Worm (Caenorhabditis elegans) whole organism, L4 larva: ENCODE data around the gene nhx-9.

Experiments used
- F10B5.3 ChIP-seq: sonication (generic microtip); optimal IDR thresholded peaks from 2 replicates; lab custom pipeline; 2016; ENCODE audit warnings: mild to moderate bottlenecking, missing genetic modification characterization, missing compliant biosample characterization
- F26F4.8 ChIP-seq: fragments of 200-800 bp; sonication (Bioruptor generic); conservative IDR thresholded peaks from 2 replicates; pipeline ENCODE4 v1.3.6; 2022; ENCODE audit warnings: missing genetic modification characterization, missing compliant biosample characterization
- T20F7.1 ChIP-seq: fragments of 200-800 bp; sonication (Bioruptor generic); optimal IDR thresholded peaks from 2 replicates; lab custom pipeline; 2018; ENCODE audit warnings: mild to moderate bottlenecking, missing genetic modification characterization, missing compliant biosample characterization
- T26A8.4 ChIP-seq: fragments of 200-800 bp; sonication (Bioruptor generic); IDR thresholded peaks from 2 replicates; pipeline ENCODE4 v1.3.6; 2022; ENCODE audit warnings: missing genetic modification characterization, missing compliant biosample characterization
- ZK337.2 ChIP-seq: fragments of 200-800 bp; sonication (Bioruptor generic); IDR thresholded peaks from 2 replicates; pipeline ENCODE4 v1.3.6; 2022; ENCODE audit warnings: missing genetic modification reagents, missing genetic modification characterization, missing compliant biosample characterization
- aha-1 ChIP-seq: fragments of 150-350 bp; peaks from one replicate; lab custom pipeline; 2014; ENCODE audit warnings: missing biosample characterization, missing genetic modification characterization
- ama-1 ChIP-seq: fragments of 150-350 bp; optimal IDR thresholded peaks from 2 replicates; lab custom pipeline; 2014; ENCODE audit warnings: inconsistent platforms, mixed read lengths
- arid-1 ChIP-seq: fragments of 200-800 bp; sonication (Bioruptor generic); conservative IDR thresholded peaks from 2 replicates; pipeline ENCODE4 v1.3.6; 2022; ENCODE audit warnings: missing genetic modification reagents, missing genetic modification characterization, missing compliant biosample characterization
- attf-4 ChIP-seq: sonication (generic microtip); optimal IDR thresholded peaks from 3 replicates; lab custom pipeline; 2017; ENCODE audit warnings: missing biosample characterization, missing genetic modification characterization
- ceh-28 ChIP-seq: fragments of 150-350 bp; optimal IDR thresholded peaks from 2 replicates; lab custom pipeline; 2014; ENCODE audit warnings: missing biosample characterization, missing genetic modification reagents, missing genetic modification characterization
- ceh-44 ChIP-seq: fragments of 200-800 bp; sonication (Bioruptor generic); IDR thresholded peaks from 2 replicates; pipeline ENCODE4 v1.3.6; 2022; ENCODE audit warnings: missing genetic modification reagents, missing genetic modification characterization, missing compliant biosample characterization
- ceh-62 ChIP-seq: sonication (generic microtip); optimal IDR thresholded peaks from 2 replicates; lab custom pipeline; 2017; ENCODE audit warnings: missing biosample characterization, missing genetic modification characterization
- ceh-82 ChIP-seq: sonication (generic microtip); optimal IDR thresholded peaks from 2 replicates; lab custom pipeline; 2017; ENCODE audit warnings: missing biosample characterization, missing genetic modification characterization
- ces-1 ChIP-seq: fragments of 150-350 bp; sonication (generic microtip); optimal IDR thresholded peaks from 4 replicates; lab custom pipeline; 2014; ENCODE audit warnings: missing biosample characterization, missing genetic modification reagents, missing genetic modification characterization
- daf-8 ChIP-seq: fragments of 200-800 bp; sonication (Bioruptor generic); IDR thresholded peaks from 2 replicates; pipeline ENCODE4 v1.3.6; 2022; ENCODE audit warnings: missing genetic modification characterization, missing compliant biosample characterization
- dmd-8 ChIP-seq: fragments of 200-800 bp; sonication (Bioruptor generic); IDR thresholded peaks from 2 replicates; pipeline ENCODE4 v1.3.6; 2022; ENCODE audit warnings: missing genetic modification characterization, missing compliant biosample characterization
- dpl-1 ChIP-seq: fragments of 150-350 bp; optimal IDR thresholded peaks from 2 replicates; lab custom pipeline; 2014; ENCODE audit warnings: missing biosample characterization, missing genetic modification reagents, missing genetic modification characterization
- duxl-1 ChIP-seq: sonication (generic microtip); optimal IDR thresholded peaks from 2 replicates; lab custom pipeline; 2016; ENCODE audit warnings: mild to moderate bottlenecking, missing genetic modification characterization, moderate library complexity, missing compliant biosample characterization; ENCODE audit not compliant: poor library complexity
- dve-1 ChIP-seq: sonication (generic microtip); optimal IDR thresholded peaks from 2 replicates; lab custom pipeline; 2017; ENCODE audit warnings: antibody characterized with exemption, mild to moderate bottlenecking, missing genetic modification characterization, missing compliant biosample characterization; ENCODE audit not compliant: insufficient read depth
- egl-27 ChIP-seq: sonication (generic microtip); optimal IDR thresholded peaks from 3 replicates; lab custom pipeline; 2017; ENCODE audit warnings: missing biosample characterization, missing genetic modification reagents, missing genetic modification characterization
- egl-43 ChIP-seq: fragments of 200-800 bp; sonication (Bioruptor generic); IDR thresholded peaks from 2 replicates; pipeline ENCODE4 v1.3.6; 2022; ENCODE audit warnings: missing genetic modification reagents, missing genetic modification characterization, missing compliant biosample characterization
- fkh-10 ChIP-seq: fragments of 150-350 bp; optimal IDR thresholded peaks from 2 replicates; lab custom pipeline; 2014; ENCODE audit warnings: missing biosample characterization, missing genetic modification reagents, missing genetic modification characterization
- fos-1 ChIP-seq: fragments of 150-350 bp; optimal IDR thresholded peaks from 2 replicates; lab custom pipeline; 2014; ENCODE audit warnings: missing biosample characterization, missing genetic modification characterization
- gei-8 ChIP-seq: fragments of 200-800 bp; sonication (Bioruptor generic); optimal IDR thresholded peaks from 2 replicates; lab custom pipeline; 2018; ENCODE audit warnings: mild to moderate bottlenecking, missing genetic modification characterization, missing compliant biosample characterization
- hif-1 ChIP-seq, 2 experiments: sonication (generic microtip); optimal IDR thresholded peaks; 2 replicates each; lab custom pipeline; 2016 to 2017; ENCODE audit warnings: missing compliant biosample characterization in 2 of 2, missing genetic modification characterization in 2 of 2, missing genetic modification reagents in 2 of 2, missing genotype in 2 of 2, mild to moderate bottlenecking in 1 of 2
- hlh-30 ChIP-seq: sonication (generic microtip); optimal IDR thresholded peaks from 2 replicates; lab custom pipeline; 2017; ENCODE audit warnings: antibody characterized with exemption, mild to moderate bottlenecking, missing genetic modification characterization, missing compliant biosample characterization; ENCODE audit not compliant: insufficient read depth
- lim-7 ChIP-seq: fragments of 200-800 bp; sonication (Bioruptor generic); IDR thresholded peaks from 2 replicates; pipeline ENCODE4 v1.3.6; 2022; ENCODE audit warnings: missing genetic modification characterization, missing compliant biosample characterization
- lin-15B ChIP-seq: fragments of 150-350 bp; sonication (generic microtip); optimal IDR thresholded peaks from 3 replicates; lab custom pipeline; 2014; ENCODE audit warnings: missing biosample characterization, missing genetic modification characterization
- lin-29 ChIP-seq: fragments of 200-800 bp; sonication (Bioruptor generic); IDR thresholded peaks from 2 replicates; pipeline ENCODE4 v1.3.6; 2022; ENCODE audit warnings: missing genetic modification reagents, missing genetic modification characterization, missing compliant biosample characterization
- madf-9 ChIP-seq: fragments of 200-800 bp; sonication (Bioruptor generic); conservative IDR thresholded peaks from 2 replicates; pipeline ENCODE4 v1.3.6; 2022; ENCODE audit warnings: missing genetic modification reagents, missing genetic modification characterization, missing compliant biosample characterization
- mep-1 ChIP-seq: fragments of 150-350 bp; sonication (generic microtip); optimal IDR thresholded peaks from 3 replicates; lab custom pipeline; 2014; ENCODE audit warnings: missing biosample characterization, missing genetic modification characterization
- mxl-2 ChIP-seq: fragments of 200-800 bp; sonication (Bioruptor generic); conservative IDR thresholded peaks from 2 replicates; pipeline ENCODE4 v1.3.6; 2022; ENCODE audit warnings: missing genetic modification reagents, missing genetic modification characterization, missing compliant biosample characterization
- mxl-3 ChIP-seq: fragments of 200-800 bp; sonication (Bioruptor generic); optimal IDR thresholded peaks from 2 replicates; lab custom pipeline; 2018; ENCODE audit warnings: mild to moderate bottlenecking, missing genetic modification characterization, missing compliant biosample characterization
- nhr-102 ChIP-seq: sonication (generic microtip); optimal IDR thresholded peaks from 2 replicates; lab custom pipeline; 2016; ENCODE audit warnings: mild to moderate bottlenecking, missing genetic modification characterization, moderate library complexity, missing compliant biosample characterization
- nhr-11 ChIP-seq: fragments of 150-350 bp; optimal IDR thresholded peaks from 2 replicates; lab custom pipeline; 2014; ENCODE audit warnings: missing biosample characterization, missing genetic modification characterization
- nhr-111 ChIP-seq: fragments of 200-800 bp; sonication (Bioruptor generic); optimal IDR thresholded peaks from 2 replicates; lab custom pipeline; 2018; ENCODE audit warnings: mild to moderate bottlenecking, missing genetic modification characterization, missing compliant biosample characterization
- nhr-237 ChIP-seq: sonication (generic microtip); optimal IDR thresholded peaks from 2 replicates; lab custom pipeline; 2017; ENCODE audit warnings: missing biosample characterization, missing genetic modification characterization
- nhr-25 ChIP-seq: sonication (generic microtip); optimal IDR thresholded peaks from 2 replicates; lab custom pipeline; 2017; ENCODE audit warnings: missing genetic modification characterization, mild to moderate bottlenecking, missing compliant biosample characterization, antibody characterized with exemption, moderate library complexity, borderline replicate concordance; ENCODE audit not compliant: insufficient read depth
- nhr-28 ChIP-seq: fragments of 150-350 bp; optimal IDR thresholded peaks from 2 replicates; lab custom pipeline; 2014; ENCODE audit warnings: missing biosample characterization, missing genetic modification characterization
- nhr-76 ChIP-seq: fragments of 150-350 bp; optimal IDR thresholded peaks from 2 replicates; lab custom pipeline; 2014; ENCODE audit warnings: missing biosample characterization, missing genetic modification characterization
- pha-4 ChIP-seq, 2 experiments: fragments of 150-350 bp in 1 of 2; fragments of 200-800 bp in 1 of 2; sonication (Bioruptor generic) in 1 of 2; IDR thresholded peaks in 1 of 2; optimal IDR thresholded peaks in 1 of 2; 2 replicates each; pipeline versions ENCODE4 v1.3.6 to Lab custom; 2014 to 2022; ENCODE audit warnings: missing genetic modification characterization in 2 of 2, missing genetic modification reagents in 2 of 2, missing biosample characterization in 1 of 2, missing compliant biosample characterization in 1 of 2
- php-3 ChIP-seq: fragments of 200-800 bp; sonication (Bioruptor generic); IDR thresholded peaks from 2 replicates; pipeline ENCODE4 v1.3.6; 2022; ENCODE audit warnings: missing genetic modification reagents, missing genetic modification characterization, missing compliant biosample characterization
- set-16 ChIP-seq: fragments of 200-800 bp; sonication (Bioruptor generic); IDR thresholded peaks from 2 replicates; pipeline ENCODE4 v1.3.6; 2022; ENCODE audit warnings: missing genetic modification reagents, missing genetic modification characterization, missing compliant biosample characterization
- snpc-4 ChIP-seq: fragments of 150-350 bp; optimal IDR thresholded peaks from 2 replicates; lab custom pipeline; 2014; ENCODE audit warnings: missing biosample characterization, missing genetic modification characterization
- spr-1 ChIP-seq: sonication (generic microtip); optimal IDR thresholded peaks from 2 replicates; lab custom pipeline; 2016; ENCODE audit warnings: mild to moderate bottlenecking, missing genetic modification characterization, missing compliant biosample characterization
- tag-97 ChIP-seq: fragments of 200-800 bp; sonication (Bioruptor generic); IDR thresholded peaks from 2 replicates; pipeline ENCODE4 v1.3.6; 2022; ENCODE audit warnings: missing genetic modification characterization, missing compliant biosample characterization
- unc-39 ChIP-seq: sonication (generic microtip); optimal IDR thresholded peaks from 2 replicates; lab custom pipeline; 2017; ENCODE audit warnings: missing biosample characterization, missing genetic modification characterization
- vab-7 ChIP-seq: fragments of 200-800 bp; sonication (Bioruptor generic); IDR thresholded peaks from 2 replicates; pipeline ENCODE4 v1.3.6; 2022; ENCODE audit warnings: missing genetic modification reagents, missing genetic modification characterization, missing compliant biosample characterization
- zip-11 ChIP-seq: fragments of 200-800 bp; sonication (Bioruptor generic); IDR thresholded peaks from 2 replicates; pipeline ENCODE4 v1.3.6; 2022; ENCODE audit warnings: missing genetic modification characterization, missing compliant biosample characterization
- ztf-7 ChIP-seq: fragments of 150-350 bp; optimal IDR thresholded peaks from 2 replicates; lab custom pipeline; 2014; ENCODE audit warnings: missing biosample characterization, missing genetic modification characterization

The nhx-9 gene

DNA sequence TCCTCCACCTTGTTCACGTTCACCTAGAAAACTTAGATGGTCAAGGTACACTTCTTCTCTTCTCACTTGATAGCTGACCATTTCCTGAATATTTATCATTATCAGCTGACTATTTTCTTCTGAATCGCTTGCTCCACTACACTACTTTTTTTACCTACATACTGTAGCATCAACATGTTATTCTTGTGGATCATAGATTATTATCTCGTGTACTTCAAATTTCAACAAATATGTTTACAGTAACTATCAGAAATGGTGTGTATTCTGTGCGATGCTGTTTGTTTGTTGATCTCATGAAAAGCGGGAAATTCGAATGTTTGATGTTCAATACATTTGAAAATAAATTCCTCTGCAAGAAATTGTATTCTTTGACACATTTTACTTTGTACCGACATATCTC, 13.8 kb upstream of the nhx-9 start, which contains the start of gene ZK822.10 (continued):
- TF ChIP-seq vab-7 (GFP tag; lab: Robert Waterston, UW), result no peak
- TF ChIP-seq ZK337.2 (GFP tag; lab: Robert Waterston, UW), result no peak
- TF ChIP-seq ama-1 (lab: Kevin White, UChicago), result no peak
- no peak for TF ChIP-seq nhr-111 (GFP tag; lab: Kevin White, UChicago)
- TF ChIP-seq dpl-1 (GFP tag; lab: Kevin White, UChicago), result peak; percentile 7
- peak; percentile 39 for TF ChIP-seq nhr-102
- TF ChIP-seq madf-9 (GFP tag; lab: Robert Waterston, UW), result no peak
- no peak for TF ChIP-seq T26A8.4 (GFP tag; lab: Robert Waterston, UW)

DNA sequence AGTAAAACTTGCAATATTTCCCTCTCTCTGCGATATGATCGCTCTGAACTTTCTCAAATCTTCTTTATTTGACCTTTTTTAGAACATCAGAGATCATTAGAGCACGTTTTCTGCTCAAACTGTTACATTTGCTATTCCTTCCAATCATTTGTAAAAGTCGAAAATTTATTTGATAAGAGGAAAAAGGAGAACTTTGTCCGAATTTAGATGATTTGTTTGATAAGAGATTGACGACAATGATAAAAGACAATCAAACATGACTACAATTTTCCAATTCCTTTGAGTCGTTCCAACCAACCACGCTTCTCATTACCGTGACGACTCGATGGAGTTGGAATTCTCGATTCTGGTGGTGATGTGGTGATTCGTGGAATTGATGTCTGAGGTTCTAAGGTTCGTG, 12.8 kb upstream of the nhx-9 start:
- TF ChIP-seq ceh-82 (no peak), spr-1 (tag; lab: Kevin White, UChicago) (no peak), nhr-76 (tag; lab: Kevin White, UChicago) (no peak), dpl-1 (GFP tag; lab: Kevin White, UChicago) (no peak), snpc-4 (tag; lab: Kevin White, UChicago) (no peak), F10B5.3 (no peak), hlh-30 (tag; lab: Kevin White, UChicago) (no peak), arid-1 (GFP tag; lab: Robert Waterston, UW) (no peak), unc-39 (no peak), lin-15B (no peak), nhr-237 (tag; lab: Kevin White, UChicago) (no peak), hif-1 (tag; optimal IDR thresholded peaks at IDR 0.05; lab: Kevin White, UChicago) (no peak), F26F4.8 (GFP tag; lab: Robert Waterston, UW) (no peak), fos-1 (tag; lab: Kevin White, UChicago) (no peak), lim-7 (no peak), tag-97 (GFP tag; lab: Robert Waterston, UW) (no peak), ceh-62 (tag; lab: Kevin White, UChicago) (no peak), nhr-28 (tag; lab: Kevin White, UChicago) (peak; percentile 54), fkh-10 (GFP tag; lab: Kevin White, UChicago) (no peak), aha-1 (peak; percentile 1), mxl-3 (no peak), nhr-111 (GFP tag; lab: Kevin White, UChicago) (no peak), egl-43 (GFP tag; lab: Robert Waterston, UW) (no peak), lin-29 (GFP tag; lab: Robert Waterston, UW) (no peak), T20F7.1 (GFP tag; lab: Kevin White, UChicago) (peak; percentile 12), mxl-2 (GFP tag; lab: Robert Waterston, UW) (no peak), ces-1 (GFP tag; lab: Kevin White, UChicago) (no peak), daf-8 (GFP tag; lab: Robert Waterston, UW) (no peak), ceh-28 (tag; lab: Kevin White, UChicago) (no peak), dve-1 (tag; lab: Kevin White, UChicago) (peak; percentile 72), set-16 (GFP tag; lab: Robert Waterston, UW) (no peak), php-3 (peak; percentile 54; the same call in 1 of the 2 replicates), mep-1 (peak; percentile 22), gei-8 (no peak), zip-11 (GFP tag; lab: Robert Waterston, UW) (no peak), dmd-8 (no peak), ceh-44 (GFP tag; lab: Robert Waterston, UW) (no peak), duxl-1 (no peak), nhr-11 (tag; lab: Kevin White, UChicago) (no peak), nhr-25 (tag; lab: Kevin White, UChicago) (no peak), pha-4 (GFP tag; IDR thresholded peaks at IDR 0.05; lab: Robert Waterston, UW) (no peak), pha-4 (tag; optimal IDR thresholded peaks at IDR 0.05; lab: Kevin White, UChicago) (no peak), ztf-7 (no peak), attf-4 (tag; lab: Kevin White, UChicago) (no peak), egl-27 (tag; lab: Kevin White, UChicago) (no peak)
